ENCODE assay signal across 3 worm cellular contexts in genomic region chrII:3911284-3911683, ce11.
TF ChIP-seq lines count a peak whose summit lies in the region.

No protein-coding gene starts in this region.

TF ChIP-seq in whole organism, L1 larva, 84 proteins besides CTCF, POLR2A, EP300 and RAD21 (continued from another document and continues in another):
- TF ChIP-seq hpl-2 (GFP tag; optimal IDR thresholded peaks at IDR 0.05; lab: Kevin White, UChicago) (no peak), nhr-76 (tag; optimal IDR thresholded peaks at IDR 0.05; lab: Kevin White, UChicago) (no peak), isw-1 (GFP tag; IDR thresholded peaks at IDR 0.05; lab: Robert Waterston, UW) (no peak), C16A3.4 (tag; optimal IDR thresholded peaks at IDR 0.05; lab: Kevin White, UChicago) (peak; percentile 4), nhr-19 (GFP tag; conservative IDR thresholded peaks at IDR 0.05; lab: Robert Waterston, UW) (0 out of 2 replicates have a peak, but pooled peaks have one; percentile 16), Y116A8C.19 (tag; optimal IDR thresholded peaks at IDR 0.05; lab: Kevin White, UChicago; ENCODE audit: borderline replicate concordance) (no peak), hlh-17 (GFP tag; optimal IDR thresholded peaks at IDR 0.05; lab: Kevin White, UChicago; ENCODE audit: borderline replicate concordance) (no peak), nhr-84 (tag; optimal IDR thresholded peaks at IDR 0.05; lab: Kevin White, UChicago) (no peak), pax-3 (tag; optimal IDR thresholded peaks at IDR 0.05; lab: Kevin White, UChicago) (no peak), sptf-1 (tag; optimal IDR thresholded peaks at IDR 0.05; lab: Kevin White, UChicago) (no peak), mep-1 (tag; optimal IDR thresholded peaks at IDR 0.05; lab: Kevin White, UChicago) (no peak), snpc-4 (tag; optimal IDR thresholded peaks at IDR 0.05; lab: Kevin White, UChicago) (no peak), aha-1 (tag; optimal IDR thresholded peaks at IDR 0.05; lab: Kevin White, UChicago) (no peak), lin-13 (GFP tag; optimal IDR thresholded peaks at IDR 0.05; lab: Kevin White, UChicago) (no peak), lin-14 (GFP tag; optimal IDR thresholded peaks at IDR 0.05; lab: Kevin White, UChicago) (peak; percentile 67), nhr-20 (tag; optimal IDR thresholded peaks at IDR 0.05; lab: Kevin White, UChicago) (peak; percentile 56), fkh-4 (tag; optimal IDR thresholded peaks at IDR 0.05; lab: Kevin White, UChicago; ENCODE audit: borderline replicate concordance) (no peak), mab-9 (GFP tag; IDR thresholded peaks at IDR 0.05; lab: Robert Waterston, UW) (no peak), C34B4.2 (tag; optimal IDR thresholded peaks at IDR 0.05; lab: Kevin White, UChicago) (no peak), nhr-28 (tag; optimal IDR thresholded peaks at IDR 0.05; lab: Kevin White, UChicago) (no peak), dsc-1 (tag; optimal IDR thresholded peaks at IDR 0.05; lab: Kevin White, UChicago) (no peak), nhr-77 (tag; optimal IDR thresholded peaks at IDR 0.05; lab: Kevin White, UChicago) (peak; percentile 21), skn-1 (tag; optimal IDR thresholded peaks at IDR 0.05; lab: Kevin White, UChicago) (no peak), efl-1 (optimal IDR thresholded peaks at IDR 0.05; lab: Kevin White, UChicago) (no peak), efl-1 (GFP tag; optimal IDR thresholded peaks at IDR 0.05 in 1 of 2; lab: Kevin White, UChicago) (peak in 1 of 2 experiments; percentile 44), nhr-90 (tag; optimal IDR thresholded peaks at IDR 0.05; lab: Kevin White, UChicago; ENCODE audit: poor library complexity) (peak; percentile 32), unc-30 (tag; optimal IDR thresholded peaks at IDR 0.05; lab: Kevin White, UChicago) (no peak), jun-1 (tag; optimal IDR thresholded peaks at IDR 0.05; lab: Kevin White, UChicago) (no peak), pag-3 (tag; optimal IDR thresholded peaks at IDR 0.05; lab: Kevin White, UChicago; ENCODE audit: borderline replicate concordance, insufficient read depth) (no peak), egl-27 (tag; optimal IDR thresholded peaks at IDR 0.05; lab: Kevin White, UChicago) (no peak), ztf-11 (tag; optimal IDR thresholded peaks at IDR 0.05; lab: Kevin White, UChicago) (no peak), lin-35 (GFP tag; optimal IDR thresholded peaks at IDR 0.05; lab: Kevin White, UChicago) (peak in 1 of 2 experiments; percentile 46), mdl-1 (tag; optimal IDR thresholded peaks at IDR 0.05; lab: Kevin White, UChicago) (no peak), fkh-10 (GFP tag; optimal IDR thresholded peaks at IDR 0.05; lab: Kevin White, UChicago) (no peak), ces-1 (GFP tag; optimal IDR thresholded peaks at IDR 0.05; lab: Kevin White, UChicago) (no peak), ama-1 (optimal IDR thresholded peaks at IDR 0.05; lab: Kevin White, UChicago) (no peak), swsn-7 (tag; optimal IDR thresholded peaks at IDR 0.05; lab: Kevin White, UChicago) (no peak), snu-23 (GFP tag; optimal IDR thresholded peaks at IDR 0.05; lab: Kevin White, UChicago) (no peak), nhr-47 (tag; optimal IDR thresholded peaks at IDR 0.05; lab: Kevin White, UChicago) (no peak), nhr-12 (tag; optimal IDR thresholded peaks at IDR 0.05; lab: Kevin White, UChicago) (no peak), elt-3 (tag; optimal IDR thresholded peaks at IDR 0.05; lab: Kevin White, UChicago) (no peak), mef-2 (tag; optimal IDR thresholded peaks at IDR 0.05; lab: Kevin White, UChicago) (no peak), ceh-8 (GFP tag; optimal IDR thresholded peaks at IDR 0.05; lab: Kevin White, UChicago) (no peak), ztf-4 (tag; optimal IDR thresholded peaks at IDR 0.05; lab: Kevin White, UChicago) (no peak), zag-1 (tag; optimal IDR thresholded peaks at IDR 0.05; lab: Kevin White, UChicago) (no peak)

TF ChIP-seq in whole organism, L2 larva, 48 proteins besides CTCF, POLR2A, EP300 and RAD21 (continued from another document):
- no peak for TF ChIP-seq dmd-4 (tag; optimal IDR thresholded peaks at IDR 0.05; lab: Kevin White, UChicago)
- TF ChIP-seq ceh-16 (tag; optimal IDR thresholded peaks at IDR 0.05; lab: Kevin White, UChicago), result no peak
- no peak for TF ChIP-seq nhr-6 (tag; optimal IDR thresholded peaks at IDR 0.05; lab: Kevin White, UChicago)
- no peak for TF ChIP-seq nhr-237 (tag; optimal IDR thresholded peaks at IDR 0.05; lab: Kevin White, UChicago)
- no peak for TF ChIP-seq peb-1 (tag; optimal IDR thresholded peaks at IDR 0.05; lab: Kevin White, UChicago)
- no peak for TF ChIP-seq aly-2 (tag; optimal IDR thresholded peaks at IDR 0.05; lab: Kevin White, UChicago)
- no peak for TF ChIP-seq skn-1 (tag; optimal IDR thresholded peaks at IDR 0.05; lab: Kevin White, UChicago)
- TF ChIP-seq mab-5 (tag; optimal IDR thresholded peaks at IDR 0.05; lab: Kevin White, UChicago), result no peak
- no peak for TF ChIP-seq mdl-1 (tag; optimal IDR thresholded peaks at IDR 0.05; lab: Kevin White, UChicago)
- TF ChIP-seq ztf-1 (GFP tag; conservative IDR thresholded peaks at IDR 0.05; lab: Robert Waterston, UW), result no peak
- TF ChIP-seq lin-11 (tag; optimal IDR thresholded peaks at IDR 0.05; lab: Kevin White, UChicago), result no peak
- no peak for TF ChIP-seq egl-27 (tag; optimal IDR thresholded peaks at IDR 0.05; lab: Kevin White, UChicago)
- TF ChIP-seq unc-39 (tag; optimal IDR thresholded peaks at IDR 0.05; lab: Kevin White, UChicago), result no peak
- TF ChIP-seq sma-3 (GFP tag; optimal IDR thresholded peaks at IDR 0.05; lab: Kevin White, UChicago), result no peak
- peak in 1 of 2 experiments; percentile 18 for TF ChIP-seq lsy-2 (tag; optimal IDR thresholded peaks at IDR 0.05; lab: Kevin White, UChicago)
- no peak for TF ChIP-seq blmp-1 (tag; optimal IDR thresholded peaks at IDR 0.05; lab: Kevin White, UChicago; ENCODE audit: insufficient read depth)
- TF ChIP-seq nhr-25 (tag; optimal IDR thresholded peaks at IDR 0.05; lab: Kevin White, UChicago), result no peak
- TF ChIP-seq ceh-82 (tag; optimal IDR thresholded peaks at IDR 0.05; lab: Kevin White, UChicago), result no peak
- TF ChIP-seq lin-39 (tag; optimal IDR thresholded peaks at IDR 0.05; lab: Kevin White, UChicago), result no peak
- no peak for TF ChIP-seq lin-13 (GFP tag; optimal IDR thresholded peaks at IDR 0.05; lab: Kevin White, UChicago)
- no peak for TF ChIP-seq elt-3 (tag; optimal IDR thresholded peaks at IDR 0.05; lab: Kevin White, UChicago)
- TF ChIP-seq mbf-1 (tag; optimal IDR thresholded peaks at IDR 0.05; lab: Kevin White, UChicago), result no peak
- peak; percentile 42 for TF ChIP-seq gmeb-1 (tag; optimal IDR thresholded peaks at IDR 0.05; lab: Kevin White, UChicago)
- peak; percentile 28 for TF ChIP-seq F13H6.1 (tag; optimal IDR thresholded peaks at IDR 0.05; lab: Kevin White, UChicago)
- TF ChIP-seq nhr-10 (tag; optimal IDR thresholded peaks at IDR 0.05; lab: Kevin White, UChicago), result no peak
- peak; percentile 43 for TF ChIP-seq crh-2 (tag; optimal IDR thresholded peaks at IDR 0.05; lab: Kevin White, UChicago)
- no peak for TF ChIP-seq nhr-23 (tag; optimal IDR thresholded peaks at IDR 0.05; lab: Kevin White, UChicago)
- peak; percentile 12 for TF ChIP-seq nhr-129 (tag; optimal IDR thresholded peaks at IDR 0.05; lab: Kevin White, UChicago)
- TF ChIP-seq elt-1 (tag; optimal IDR thresholded peaks at IDR 0.05; lab: Kevin White, UChicago), result no peak
- no peak for TF ChIP-seq ama-1 (optimal IDR thresholded peaks at IDR 0.05; lab: Kevin White, UChicago)
- no peak for TF ChIP-seq sem-4 (tag; optimal IDR thresholded peaks at IDR 0.05; lab: Kevin White, UChicago)
- no peak for TF ChIP-seq Y55F3AM.14 (GFP tag; optimal IDR thresholded peaks at IDR 0.05; lab: Kevin White, UChicago)

TF ChIP-seq in whole organism, L4 larva, 104 proteins besides CTCF, POLR2A, EP300 and RAD21 (continued from another document):
- TF ChIP-seq php-3 (GFP tag; IDR thresholded peaks at IDR 0.05; lab: Robert Waterston, UW), result peak; percentile 56; the same call in 1 of the 2 replicates
- peak; percentile 25 to 48 for TF ChIP-seq daf-16 (GFP tag; optimal IDR thresholded peaks at IDR 0.05; lab: Kevin White, UChicago)
- TF ChIP-seq daf-16 (tag; optimal IDR thresholded peaks at IDR 0.05; lab: Kevin White, UChicago), result peak; percentile 99
- no peak for TF ChIP-seq dmd-8 (GFP tag; IDR thresholded peaks at IDR 0.05; lab: Robert Waterston, UW)
- no peak for TF ChIP-seq lin-39 (tag; optimal IDR thresholded peaks at IDR 0.05; lab: Kevin White, UChicago)
- TF ChIP-seq dve-1 (tag; optimal IDR thresholded peaks at IDR 0.05; lab: Kevin White, UChicago; ENCODE audit: insufficient read depth), result peak; percentile 76
- no peak for TF ChIP-seq hmg-1.1 (GFP tag; IDR thresholded peaks at IDR 0.05; lab: Robert Waterston, UW)
- no peak for TF ChIP-seq zip-2 (tag; optimal IDR thresholded peaks at IDR 0.05; lab: Kevin White, UChicago)
- TF ChIP-seq mxl-3 (GFP tag; optimal IDR thresholded peaks at IDR 0.05; lab: Kevin White, UChicago), result no peak
- no peak for TF ChIP-seq unc-39 (tag; optimal IDR thresholded peaks at IDR 0.05; lab: Kevin White, UChicago)
- TF ChIP-seq ztf-11 (tag; optimal IDR thresholded peaks at IDR 0.05; lab: Kevin White, UChicago), result no peak
- TF ChIP-seq T20F7.1 (GFP tag; optimal IDR thresholded peaks at IDR 0.05; lab: Kevin White, UChicago), result no peak
- peak; percentile 9 for TF ChIP-seq mes-2 (tag; optimal IDR thresholded peaks at IDR 0.05; lab: Kevin White, UChicago; ENCODE audit: poor library complexity, severe bottlenecking)
- no peak for TF ChIP-seq dpl-1 (GFP tag; optimal IDR thresholded peaks at IDR 0.05; lab: Kevin White, UChicago)
- no peak for TF ChIP-seq ceh-32 (tag; optimal IDR thresholded peaks at IDR 0.05; lab: Kevin White, UChicago; ENCODE audit: poor library complexity)
- TF ChIP-seq gei-8 (GFP tag; optimal IDR thresholded peaks at IDR 0.05; lab: Kevin White, UChicago), result no peak
- TF ChIP-seq nhr-237 (tag; optimal IDR thresholded peaks at IDR 0.05; lab: Kevin White, UChicago), result no peak
- TF ChIP-seq pha-4 (GFP tag; IDR thresholded peaks at IDR 0.05; lab: Robert Waterston, UW), result no peak
- peak; percentile 56 for TF ChIP-seq pha-4 (tag; optimal IDR thresholded peaks at IDR 0.05; lab: Kevin White, UChicago)
- TF ChIP-seq snpc-1.2 (GFP tag; IDR thresholded peaks at IDR 0.05; lab: Robert Waterston, UW), result no peak
- no peak for TF ChIP-seq set-16 (GFP tag; IDR thresholded peaks at IDR 0.05; lab: Robert Waterston, UW)
- no peak for TF ChIP-seq saeg-2 (GFP tag; IDR thresholded peaks at IDR 0.05; lab: Robert Waterston, UW)
- no peak for TF ChIP-seq nhr-76 (tag; optimal IDR thresholded peaks at IDR 0.05; lab: Kevin White, UChicago)
- TF ChIP-seq nhr-48 (tag; optimal IDR thresholded peaks at IDR 0.05; lab: Kevin White, UChicago), result no peak
- TF ChIP-seq ztf-7 (tag; optimal IDR thresholded peaks at IDR 0.05; lab: Kevin White, UChicago), result no peak
- TF ChIP-seq T26A8.4 (GFP tag; IDR thresholded peaks at IDR 0.05; lab: Robert Waterston, UW), result no peak
- TF ChIP-seq hlh-11 (tag; optimal IDR thresholded peaks at IDR 0.05; lab: Kevin White, UChicago), result peak; percentile 84
- TF ChIP-seq R02D3.7 (tag; optimal IDR thresholded peaks at IDR 0.05; lab: Kevin White, UChicago), result no peak
- TF ChIP-seq daf-8 (GFP tag; IDR thresholded peaks at IDR 0.05; lab: Robert Waterston, UW), result no peak
- TF ChIP-seq ceh-44 (GFP tag; IDR thresholded peaks at IDR 0.05; lab: Robert Waterston, UW), result no peak
- TF ChIP-seq unc-62 (GFP tag; optimal IDR thresholded peaks at IDR 0.05 in 1 of 2; lab: Kevin White, UChicago), result peak in 1 of 2 experiments; percentile 14
- TF ChIP-seq unc-62 (tag; optimal IDR thresholded peaks at IDR 0.05; lab: Kevin White, UChicago), result no peak
- no peak for TF ChIP-seq madf-5 (GFP tag; IDR thresholded peaks at IDR 0.05; lab: Robert Waterston, UW)
- TF ChIP-seq zag-1 (tag; optimal IDR thresholded peaks at IDR 0.05; lab: Kevin White, UChicago), result no peak
- TF ChIP-seq ctbp-1 (GFP tag; IDR thresholded peaks at IDR 0.05; lab: Robert Waterston, UW), result no peak
- TF ChIP-seq lin-13 (GFP tag; optimal IDR thresholded peaks at IDR 0.05; lab: Kevin White, UChicago), result no peak
- TF ChIP-seq mdl-1 (tag; optimal IDR thresholded peaks at IDR 0.05; lab: Kevin White, UChicago), result peak in 1 of 2 experiments; percentile 54
- TF ChIP-seq F44E2.7 (GFP tag; IDR thresholded peaks at IDR 0.05; lab: Robert Waterston, UW), result no peak
- TF ChIP-seq cey-2 (tag; optimal IDR thresholded peaks at IDR 0.05; lab: Kevin White, UChicago; ENCODE audit: borderline replicate concordance, insufficient read depth), result no peak
- peak; percentile 91 for TF ChIP-seq nhr-28 (tag; optimal IDR thresholded peaks at IDR 0.05; lab: Kevin White, UChicago)
- no peak for TF ChIP-seq nhr-111 (GFP tag; optimal IDR thresholded peaks at IDR 0.05; lab: Kevin White, UChicago)
- no peak for TF ChIP-seq lin-1 (GFP tag; IDR thresholded peaks at IDR 0.05; lab: Robert Waterston, UW)
- TF ChIP-seq dmd-6 (GFP tag; IDR thresholded peaks at IDR 0.05; lab: Robert Waterston, UW), result peak; percentile 86
- TF ChIP-seq spr-1 (tag; optimal IDR thresholded peaks at IDR 0.05; lab: Kevin White, UChicago), result no peak
- no peak for TF ChIP-seq arid-1 (GFP tag; conservative IDR thresholded peaks at IDR 0.05; lab: Robert Waterston, UW)
- TF ChIP-seq pqm-1 (tag; optimal IDR thresholded peaks at IDR 0.05; lab: Kevin White, UChicago), result peak; percentile 38
- TF ChIP-seq Y105C5A.15 (GFP tag; IDR thresholded peaks at IDR 0.05; lab: Robert Waterston, UW), result no peak
- no peak for TF ChIP-seq hif-1 (tag; optimal IDR thresholded peaks at IDR 0.05; lab: Kevin White, UChicago)
- TF ChIP-seq Y75B8A.6 (GFP tag; IDR thresholded peaks at IDR 0.05; lab: Robert Waterston, UW), result no peak
- no peak for TF ChIP-seq aha-1 (tag; lab: Kevin White, UChicago)
- TF ChIP-seq ama-1 (optimal IDR thresholded peaks at IDR 0.05; lab: Kevin White, UChicago), result no peak
- TF ChIP-seq ceh-20 (GFP tag; IDR thresholded peaks at IDR 0.05; lab: Robert Waterston, UW), result no peak
- no peak for TF ChIP-seq zfp-3 (GFP tag; conservative IDR thresholded peaks at IDR 0.05; lab: Robert Waterston, UW)
- TF ChIP-seq Y5F2A.4 (GFP tag; optimal IDR thresholded peaks at IDR 0.05; lab: Kevin White, UChicago), result no peak
- peak; percentile 84 for TF ChIP-seq nhr-77 (tag; optimal IDR thresholded peaks at IDR 0.05; lab: Kevin White, UChicago)
- no peak for TF ChIP-seq daf-12 (tag; optimal IDR thresholded peaks at IDR 0.05; lab: Kevin White, UChicago)
- TF ChIP-seq daf-19 (GFP tag; conservative IDR thresholded peaks at IDR 0.05; lab: Robert Waterston, UW), result no peak
- TF ChIP-seq dmd-9 (GFP tag; IDR thresholded peaks at IDR 0.05; lab: Robert Waterston, UW), result no peak
- TF ChIP-seq lin-38 (GFP tag; IDR thresholded peaks at IDR 0.05; lab: Robert Waterston, UW), result no peak
- TF ChIP-seq lsy-2 (tag; optimal IDR thresholded peaks at IDR 0.05; lab: Kevin White, UChicago), result peak in 1 of 2 experiments; percentile 32
